Worm (Caenorhabditis elegans) whole organism, early embryonic: ENCODE data around the gene abu-14.

Source experiments
- B0310.2 ChIP-seq: sonication (generic microtip); optimal IDR thresholded peaks from 2 replicates; lab custom pipeline; 2016; ENCODE audit warnings: mild to moderate bottlenecking, missing genetic modification characterization, missing compliant biosample characterization
- F13C5.2 ChIP-seq: sonication (generic microtip); optimal IDR thresholded peaks from 2 replicates; lab custom pipeline; 2017; ENCODE audit warnings: mild to moderate bottlenecking, missing genetic modification characterization, inconsistent platforms, missing compliant biosample characterization
- aly-1 ChIP-seq: sonication (generic microtip); optimal IDR thresholded peaks from 2 replicates; lab custom pipeline; 2016; ENCODE audit warnings: missing genetic modification characterization, missing compliant biosample characterization
- ama-1 ChIP-seq: fragments of 150-350 bp; optimal IDR thresholded peaks from 2 replicates; lab custom pipeline; 2014
- ceh-13 ChIP-seq: fragments of 200-800 bp; sonication (Bioruptor generic); optimal IDR thresholded peaks from 2 replicates; lab custom pipeline; 2018; ENCODE audit warnings: mild to moderate bottlenecking, missing genetic modification characterization, missing compliant biosample characterization
- ceh-36 ChIP-seq: sonication (generic microtip); optimal IDR thresholded peaks from 2 replicates; lab custom pipeline; 2016; ENCODE audit warnings: missing genetic modification characterization, inconsistent platforms, missing compliant biosample characterization
- ets-7 ChIP-seq: sonication (generic microtip); optimal IDR thresholded peaks from 2 replicates; lab custom pipeline; 2016; ENCODE audit warnings: missing genotype, missing genetic modification characterization, missing compliant biosample characterization
- flt-1 ChIP-seq: fragments of 200-800 bp; sonication (Bioruptor generic); IDR thresholded peaks from 2 replicates; pipeline ENCODE4 v1.3.6; 2022; ENCODE audit warnings: missing genetic modification characterization, missing compliant biosample characterization
- hmbx-1 ChIP-seq: sonication (generic microtip); optimal IDR thresholded peaks from 2 replicates; lab custom pipeline; 2016; ENCODE audit warnings: mild to moderate bottlenecking, missing genetic modification characterization, missing compliant biosample characterization
- hmg-4 ChIP-seq: fragments of 200-800 bp; sonication (Bioruptor generic); optimal IDR thresholded peaks from 2 replicates; lab custom pipeline; 2018; ENCODE audit warnings: mild to moderate bottlenecking, missing genetic modification characterization, missing compliant biosample characterization
- hnd-1 ChIP-seq: sonication (generic microtip); optimal IDR thresholded peaks from 2 replicates; lab custom pipeline; 2016; ENCODE audit warnings: missing genetic modification characterization, missing compliant biosample characterization
- pes-1 ChIP-seq: fragments of 200-800 bp; sonication (Bioruptor generic); IDR thresholded peaks from 2 replicates; pipeline ENCODE4 v1.3.6; 2022; ENCODE audit warnings: missing genetic modification reagents, missing genetic modification characterization, missing compliant biosample characterization
- scrt-1 ChIP-seq: fragments of 200-800 bp; sonication (Bioruptor generic); IDR thresholded peaks from 2 replicates; pipeline ENCODE4 v1.3.6; 2022; ENCODE audit warnings: missing genetic modification characterization, missing compliant biosample characterization
- sea-1 ChIP-seq: fragments of 200-800 bp; sonication (Bioruptor generic); conservative IDR thresholded peaks from 2 replicates; pipeline ENCODE4 v1.3.6; 2022; ENCODE audit warnings: missing genetic modification characterization, missing compliant biosample characterization
- tbx-11 ChIP-seq: fragments of 200-800 bp; sonication (Bioruptor generic); IDR thresholded peaks from 2 replicates; pipeline ENCODE4 v1.3.6; 2022; ENCODE audit warnings: missing genetic modification characterization, missing compliant biosample characterization
- tra-4 ChIP-seq: sonication (generic microtip); optimal IDR thresholded peaks from 2 replicates; lab custom pipeline; 2017; ENCODE audit warnings: missing genetic modification characterization, missing compliant biosample characterization

Gene abu-14

ce11 chrII:9222969-9223368 lies 4.0 kb downstream of the abu-14 start, which contains the start of gene ZK1067.3:
TSS of gene ZK1067.3 (plus strand) at chrII:9223269.
- no peak for TF ChIP-seq scrt-1 (GFP tag; lab: Robert Waterston, UW)
- TF ChIP-seq flt-1, result no peak
- no peak for TF ChIP-seq tra-4 (tag; lab: Kevin White, UChicago)

ce11 chrII:9213055-9213708 lies 13.8 kb downstream of the abu-14 start, which contains the start of gene znfx-1:
TSS of gene znfx-1 (plus strand) at chrII:9213658.
- TF ChIP-seq aly-1 (tag; lab: Kevin White, UChicago), result no peak
- TF ChIP-seq B0310.2 (tag; lab: Kevin White, UChicago), result no peak
- TF ChIP-seq hnd-1 (tag; lab: Kevin White, UChicago), result no peak

ce11 chrII:9211684-9212083 lies 15.3 kb downstream of the abu-14 start:
- TF ChIP-seq F13C5.2 (tag; lab: Kevin White, UChicago) (no peak), hmbx-1 (tag; lab: Kevin White, UChicago) (no peak), ets-7 (tag; lab: Kevin White, UChicago) (no peak), hnd-1 (tag; lab: Kevin White, UChicago) (no peak)

- TF ChIP-seq ets-7 (tag; lab: Kevin White, UChicago) (no peak), hmbx-1 (tag; lab: Kevin White, UChicago) (no peak)
Measured at ce11 chrII:9210076-9210475, 16.9 kb downstream of the abu-14 start, which contains the start of gene ZK1067.4. TSS of gene ZK1067.4 (plus strand) at chrII:9210376.

ce11 chrII:9197212-9197611 lies 29.8 kb downstream of the abu-14 start, which contains the start of gene let-23:
TSS of gene let-23 (plus strand) at chrII:9197512.
- TF ChIP-seq ama-1 (lab: Kevin White, UChicago), result no peak
- TF ChIP-seq B0310.2 (tag; lab: Kevin White, UChicago), result no peak
- TF ChIP-seq ceh-13 (GFP tag; lab: Kevin White, UChicago), result no peak
- no peak for TF ChIP-seq aly-1 (tag; lab: Kevin White, UChicago)
- TF ChIP-seq flt-1, result no peak
- TF ChIP-seq ceh-36 (tag; lab: Kevin White, UChicago), result no peak

ce11 chrII:9196325-9196724 lies 30.7 kb downstream of the abu-14 start:
- no peak for TF ChIP-seq hmg-4 (GFP tag; lab: Kevin White, UChicago)
- no peak for TF ChIP-seq tra-4 (tag; lab: Kevin White, UChicago)
- no peak for TF ChIP-seq flt-1

- TF ChIP-seq ceh-13 (GFP tag; lab: Kevin White, UChicago) (no peak), hnd-1 (tag; lab: Kevin White, UChicago) (no peak), hmg-4 (GFP tag; lab: Kevin White, UChicago) (no peak), aly-1 (tag; lab: Kevin White, UChicago) (no peak), scrt-1 (GFP tag; lab: Robert Waterston, UW) (no peak), pes-1 (no peak), B0310.2 (tag; lab: Kevin White, UChicago) (no peak), hmbx-1 (tag; lab: Kevin White, UChicago) (no peak), tra-4 (tag; lab: Kevin White, UChicago) (no peak), flt-1 (no peak), ama-1 (lab: Kevin White, UChicago) (no peak), ceh-36 (tag; lab: Kevin White, UChicago) (no peak), sea-1 (GFP tag; lab: Robert Waterston, UW) (no peak), ets-7 (tag; lab: Kevin White, UChicago) (no peak)
Measured at ce11 chrII:9194195-9194594, 32.8 kb downstream of the abu-14 start, which contains the start of gene twk-4. TSS of gene twk-4 (minus strand) at chrII:9194295.

ce11 chrII:9190513-9191099 lies 36.4 kb downstream of the abu-14 start:
- no peak for TF ChIP-seq aly-1 (tag; lab: Kevin White, UChicago)
- no peak for TF ChIP-seq tbx-11 (GFP tag; lab: Robert Waterston, UW)
- no peak for TF ChIP-seq hmg-4 (GFP tag; lab: Kevin White, UChicago)
- TF ChIP-seq pes-1, result no peak

- TF ChIP-seq B0310.2 (tag; lab: Kevin White, UChicago) (no peak), pes-1 (no peak), ceh-13 (GFP tag; lab: Kevin White, UChicago) (no peak), tbx-11 (GFP tag; lab: Robert Waterston, UW) (no peak), scrt-1 (GFP tag; lab: Robert Waterston, UW) (no peak), hnd-1 (tag; lab: Kevin White, UChicago) (no peak), tra-4 (tag; lab: Kevin White, UChicago) (no peak), ceh-36 (tag; lab: Kevin White, UChicago) (no peak), F13C5.2 (tag; lab: Kevin White, UChicago) (no peak), hmbx-1 (tag; lab: Kevin White, UChicago) (no peak), ets-7 (tag; lab: Kevin White, UChicago) (no peak), ama-1 (lab: Kevin White, UChicago) (no peak), hmg-4 (GFP tag; lab: Kevin White, UChicago) (no peak), sea-1 (GFP tag; lab: Robert Waterston, UW) (no peak)
Measured at ce11 chrII:9189648-9190047, 37.4 kb downstream of the abu-14 start.
